Worm (Caenorhabditis elegans) whole organism, L1 larva: ENCODE results near the gene him-10.

ENCODE experiments used
- blmp-1 ChIP-seq: fragments of 150-350 bp; optimal IDR thresholded peaks from 2 replicates; lab custom pipeline; 2014; ENCODE audit warnings: missing biosample characterization, missing genetic modification characterization
- nhr-77 ChIP-seq: fragments of 150-350 bp; optimal IDR thresholded peaks from 2 replicates; lab custom pipeline; 2014; ENCODE audit warnings: missing biosample characterization, missing genetic modification characterization
- sptf-1 ChIP-seq: fragments of 150-350 bp; optimal IDR thresholded peaks from 2 replicates; lab custom pipeline; 2014; ENCODE audit warnings: missing biosample characterization, missing genetic modification characterization

DNA sequence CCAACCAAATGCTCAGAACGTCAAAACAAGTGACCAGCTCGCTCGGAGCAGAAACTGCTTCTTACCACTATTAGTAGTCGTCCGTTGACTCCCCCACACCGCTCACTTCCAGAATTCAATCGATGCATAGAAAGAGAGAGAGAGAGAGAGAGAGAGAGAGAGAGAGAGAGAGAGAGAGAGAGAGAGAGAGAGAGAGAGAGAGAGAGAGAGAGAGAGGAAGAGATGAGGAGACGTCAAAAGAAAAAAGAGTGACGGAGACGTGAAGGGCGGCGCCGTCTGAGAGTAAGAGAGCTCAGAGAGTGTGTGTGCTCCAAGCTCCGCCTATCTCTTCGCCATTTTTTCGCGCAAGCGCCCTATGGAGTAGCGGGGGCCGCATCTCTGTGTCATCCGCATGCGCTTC lies 47.9 kb upstream of the him-10 start, which contains the start of gene ida-1:
- TF ChIP-seq sptf-1 (tag; lab: Kevin White, UChicago) = no peak
- TF ChIP-seq blmp-1 (tag; lab: Kevin White, UChicago) = no peak
- TF ChIP-seq nhr-77 (tag; lab: Kevin White, UChicago) = no peak
